Fruit fly (Drosophila melanogaster): ENCODE results near the gene Diap1.

dm6 chr3L:16037690-16038332 lies 13.0 kb downstream of the Diap1 start:
- TF ChIP-seq CG4282 (GFP tag; optimal IDR thresholded peaks at IDR 0.05) (no peak), zf30C (GFP tag; optimal IDR thresholded peaks at IDR 0.05) (no peak), Trl (optimal IDR thresholded peaks at IDR 0.05) (no peak), Trl (GFP tag; optimal IDR thresholded peaks at IDR 0.05) (no peak), CG6175 (GFP tag; IDR thresholded peaks at IDR 0.05) (no peak), stc (GFP tag; IDR thresholded peaks at IDR 0.05) (no peak), CG8388 (GFP tag; optimal IDR thresholded peaks at IDR 0.05) (no peak), org-1 (GFP tag; optimal IDR thresholded peaks at IDR 0.05) (no peak), Dip3 (GFP tag; optimal IDR thresholded peaks at IDR 0.05) (no peak), CoRest (tag; optimal IDR thresholded peaks at IDR 0.05) (no peak), CG17361 (GFP tag; IDR thresholded peaks at IDR 0.05) (no peak), CG12104 (GFP tag; optimal IDR thresholded peaks at IDR 0.05) (no peak)
